Worm (Caenorhabditis elegans) whole organism, L3 larva: ENCODE results near the gene F23D12.4.

Experiments used
- aly-2 ChIP-seq: fragments of 150-350 bp; optimal IDR thresholded peaks from 2 replicates; lab custom pipeline; 2014; ENCODE audit warnings: missing biosample characterization, missing genetic modification characterization
- ama-1 ChIP-seq: fragments of 150-350 bp; optimal IDR thresholded peaks from 2 replicates; lab custom pipeline; 2018
- ceh-16 ChIP-seq: sonication (generic microtip); optimal IDR thresholded peaks from 2 replicates; lab custom pipeline; 2017; ENCODE audit warnings: missing biosample characterization, missing genetic modification characterization
- elt-3 ChIP-seq, 3 experiments: fragments of 150-350 bp in 1 of 3; sonication (generic microtip) in 2 of 3; optimal IDR thresholded peaks; 2 replicates in 2 of 3; 4 replicates in 1 of 3; lab custom pipeline; 2014 to 2017; ENCODE audit warnings: missing biosample characterization in 3 of 3, missing genetic modification characterization in 3 of 3
- nhr-12 ChIP-seq: fragments of 150-350 bp; optimal IDR thresholded peaks from 2 replicates; lab custom pipeline; 2014; ENCODE audit warnings: missing biosample characterization, missing genetic modification characterization
- nhr-28 ChIP-seq: fragments of 150-350 bp; optimal IDR thresholded peaks from 2 replicates; lab custom pipeline; 2014; ENCODE audit warnings: missing biosample characterization, missing genetic modification characterization
- unc-62 ChIP-seq: fragments of 150-350 bp; sonication (generic microtip); optimal IDR thresholded peaks from 4 replicates; lab custom pipeline; 2014; ENCODE audit warnings: missing biosample characterization, missing genetic modification reagents, missing genetic modification characterization
- ztf-11 ChIP-seq: fragments of 150-350 bp; optimal IDR thresholded peaks from 2 replicates; lab custom pipeline; 2014; ENCODE audit warnings: missing biosample characterization, missing genetic modification characterization

DNA sequence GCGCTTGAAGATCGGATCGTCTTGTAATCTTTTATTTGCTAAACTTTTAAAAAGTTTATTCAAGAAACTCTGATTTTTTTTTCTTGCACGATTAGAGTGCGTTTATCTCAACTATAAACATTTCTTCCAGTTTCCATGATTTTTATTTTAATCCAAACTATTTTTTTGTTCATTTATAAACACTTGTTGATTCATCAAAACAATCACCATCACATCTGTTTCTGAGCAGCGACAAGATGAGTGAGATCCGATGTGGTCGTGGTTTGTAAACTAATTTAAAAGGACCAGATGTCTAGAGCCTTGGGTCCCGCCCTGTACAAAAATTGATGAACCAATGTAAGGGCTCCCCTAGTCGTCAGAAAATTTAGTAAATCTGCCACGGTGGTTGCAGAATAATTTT lies 43.6 kb upstream of the F23D12.4 start:
- TF ChIP-seq ceh-16 (tag; lab: Kevin White, UChicago): no peak
- no peak for TF ChIP-seq aly-2 (tag; lab: Kevin White, UChicago)
- TF ChIP-seq nhr-28: no peak
- TF ChIP-seq ama-1 (lab: Kevin White, UChicago): no peak
- no peak for TF ChIP-seq ztf-11
- TF ChIP-seq nhr-12: no peak
- TF ChIP-seq unc-62 (GFP tag; lab: Kevin White, UChicago): no peak
- no peak for TF ChIP-seq elt-3 (tag; optimal IDR thresholded peaks at IDR 0.05; lab: Kevin White, UChicago)
